Worm (Caenorhabditis elegans): Measurements from ENCODE around the gene vps-26.
"Not testable (repeated sequence)": the region's sequence is repeated elsewhere in the genome, so short reads cannot be mapped to it uniquely, and the experiment has no call there.

vps-26 gene

ce11 chrIV:9300127-9300526, 41.5 kb downstream of the vps-26 start, which contains the start of gene F49C12.3:
Gene F49C12.3 (plus strand): TSS chrIV:9300427.
- no peak for TF ChIP-seq pros-1 (tag; optimal IDR thresholded peaks at IDR 0.05)
- TF ChIP-seq zip-5 (tag; optimal IDR thresholded peaks at IDR 0.05) = no peak
- no peak for TF ChIP-seq odd-2 (tag; optimal IDR thresholded peaks at IDR 0.05)
- no peak for TF ChIP-seq ceh-2 (tag; optimal IDR thresholded peaks at IDR 0.05)
- no peak for TF ChIP-seq ets-4 (tag; optimal IDR thresholded peaks at IDR 0.05)
- no peak for TF ChIP-seq pax-1 (tag; optimal IDR thresholded peaks at IDR 0.05)
- TF ChIP-seq che-1 (tag; optimal IDR thresholded peaks at IDR 0.05) = no peak
- no peak for TF ChIP-seq unc-42 (tag; optimal IDR thresholded peaks at IDR 0.05)
- no peak for TF ChIP-seq elt-2 (tag; optimal IDR thresholded peaks at IDR 0.05)
- no peak for TF ChIP-seq tbx-7 (tag; optimal IDR thresholded peaks at IDR 0.05)
- TF ChIP-seq nfya-1 (tag; optimal IDR thresholded peaks at IDR 0.05) = no peak
- TF ChIP-seq fax-1 (tag; optimal IDR thresholded peaks at IDR 0.05) = no peak
- TF ChIP-seq rnt-1 (tag; optimal IDR thresholded peaks at IDR 0.05) = no peak
- no peak for TF ChIP-seq ceh-9 (tag; optimal IDR thresholded peaks at IDR 0.05)
- no peak for TF ChIP-seq pat-9 (tag; optimal IDR thresholded peaks at IDR 0.05)
- TF ChIP-seq ref-2 (tag; optimal IDR thresholded peaks at IDR 0.05) = no peak
- TF ChIP-seq fkh-6 (tag; optimal IDR thresholded peaks at IDR 0.05) = no peak
- TF ChIP-seq T23F11.4 (GFP tag; optimal IDR thresholded peaks at IDR 0.05) = no peak

- TF ChIP-seq eyg-1 (tag; optimal IDR thresholded peaks at IDR 0.05) (no peak), hlh-13 (GFP tag; optimal IDR thresholded peaks at IDR 0.05) (no peak), ets-4 (tag; optimal IDR thresholded peaks at IDR 0.05) (no peak), ceh-34 (tag; optimal IDR thresholded peaks at IDR 0.05) (no peak), npax-4 (tag; optimal IDR thresholded peaks at IDR 0.05) (no peak), nfya-1 (tag; optimal IDR thresholded peaks at IDR 0.05) (no peak), che-1 (tag; optimal IDR thresholded peaks at IDR 0.05) (no peak), nhr-232 (tag; optimal IDR thresholded peaks at IDR 0.05) (no peak), C08G9.2 (tag; optimal IDR thresholded peaks at IDR 0.05) (no peak), fkh-10 (GFP tag; optimal IDR thresholded peaks at IDR 0.05) (no peak), C38D4.7 (GFP tag; optimal IDR thresholded peaks at IDR 0.05) (no peak), odd-2 (tag; optimal IDR thresholded peaks at IDR 0.05) (no peak), pax-1 (tag; optimal IDR thresholded peaks at IDR 0.05) (no peak), ceh-2 (tag; optimal IDR thresholded peaks at IDR 0.05) (no peak), pqm-1 (tag; optimal IDR thresholded peaks at IDR 0.05) (no peak), ceh-48 (tag; optimal IDR thresholded peaks at IDR 0.05) (no peak), sox-4 (tag; optimal IDR thresholded peaks at IDR 0.05) (no peak), ahr-1 (tag; optimal IDR thresholded peaks at IDR 0.05) (no peak)
These were observed 42.4 kb downstream of the vps-26 start, which contains the start of gene F49C12.2 for ce11 chrIV:9299145-9299544. Gene F49C12.2 (minus strand): TSS chrIV:9299245.

ce11 chrIV:9296285-9296684, 45.3 kb downstream of the vps-26 start, which contains the start of gene F49C12.1:
Gene F49C12.1 (minus strand): TSS chrIV:9296354.
- TF ChIP-seq pag-3 (tag; optimal IDR thresholded peaks at IDR 0.05; ENCODE audit: borderline replicate concordance) (no peak), ceh-24 (tag; optimal IDR thresholded peaks at IDR 0.05) (no peak)

ce11 chrIV:9293825-9294224, 47.8 kb downstream of the vps-26 start, which contains the start of gene nhr-264:
Gene nhr-264 (minus strand): TSS chrIV:9293925.
- not testable (repeated sequence) for TF ChIP-seq che-1 (tag; optimal IDR thresholded peaks at IDR 0.05); hlh-13 (GFP tag; optimal IDR thresholded peaks at IDR 0.05); tbx-7 (tag; optimal IDR thresholded peaks at IDR 0.05)

ce11 chrIV:9289635-9290034, 52.0 kb downstream of the vps-26 start:
- TF ChIP-seq dve-1 (tag; optimal IDR thresholded peaks at IDR 0.05) (no peak), pros-1 (tag; optimal IDR thresholded peaks at IDR 0.05) (no peak), tbx-7 (tag; optimal IDR thresholded peaks at IDR 0.05) (no peak)

All from whole organism, late embryonic.